Worm (Caenorhabditis elegans) whole organism, L4 larva: ENCODE data around the gene T24E12.12.

Experiments used
- F26F4.8 ChIP-seq: fragments of 200-800 bp; sonication (Bioruptor generic); conservative IDR thresholded peaks from 2 replicates; pipeline ENCODE4 v1.3.6; 2022; ENCODE audit warnings: missing genetic modification characterization, missing compliant biosample characterization
- R02D3.7 ChIP-seq: fragments of 150-350 bp; sonication (generic microtip); optimal IDR thresholded peaks from 3 replicates; lab custom pipeline; 2014; ENCODE audit warnings: missing biosample characterization, missing genetic modification characterization
- T26A8.4 ChIP-seq: fragments of 200-800 bp; sonication (Bioruptor generic); IDR thresholded peaks from 2 replicates; pipeline ENCODE4 v1.3.6; 2022; ENCODE audit warnings: missing genetic modification characterization, missing compliant biosample characterization
- Y75B8A.6 ChIP-seq: fragments of 200-800 bp; sonication (Bioruptor generic); IDR thresholded peaks from 2 replicates; pipeline ENCODE4 v1.3.6; 2022; ENCODE audit warnings: missing genetic modification reagents, missing genetic modification characterization, missing compliant biosample characterization
- ZK337.2 ChIP-seq: fragments of 200-800 bp; sonication (Bioruptor generic); IDR thresholded peaks from 2 replicates; pipeline ENCODE4 v1.3.6; 2022; ENCODE audit warnings: missing genetic modification reagents, missing genetic modification characterization, missing compliant biosample characterization
- aha-1 ChIP-seq: fragments of 150-350 bp; peaks from one replicate; lab custom pipeline; 2014; ENCODE audit warnings: missing biosample characterization, missing genetic modification characterization
- aly-2 ChIP-seq: sonication (generic microtip); optimal IDR thresholded peaks from 2 replicates; lab custom pipeline; 2018; ENCODE audit warnings: missing biosample characterization, missing genetic modification characterization
- ama-1 ChIP-seq: fragments of 150-350 bp; optimal IDR thresholded peaks from 2 replicates; lab custom pipeline; 2014; ENCODE audit warnings: inconsistent platforms, mixed read lengths
- arid-1 ChIP-seq: fragments of 200-800 bp; sonication (Bioruptor generic); conservative IDR thresholded peaks from 2 replicates; pipeline ENCODE4 v1.3.6; 2022; ENCODE audit warnings: missing genetic modification reagents, missing genetic modification characterization, missing compliant biosample characterization
- ceh-44 ChIP-seq: fragments of 200-800 bp; sonication (Bioruptor generic); IDR thresholded peaks from 2 replicates; pipeline ENCODE4 v1.3.6; 2022; ENCODE audit warnings: missing genetic modification reagents, missing genetic modification characterization, missing compliant biosample characterization
- ceh-82 ChIP-seq: sonication (generic microtip); optimal IDR thresholded peaks from 2 replicates; lab custom pipeline; 2017; ENCODE audit warnings: missing biosample characterization, missing genetic modification characterization
- cey-2 ChIP-seq: sonication (generic microtip); optimal IDR thresholded peaks from 3 replicates; lab custom pipeline; 2017; ENCODE audit warnings: missing genetic modification characterization, mild to moderate bottlenecking, missing compliant biosample characterization, antibody characterized with exemption, borderline replicate concordance; ENCODE audit not compliant: insufficient read depth
- dmd-6 ChIP-seq: fragments of 200-800 bp; sonication (Bioruptor generic); IDR thresholded peaks from 2 replicates; pipeline ENCODE4 v1.3.6; 2022; ENCODE audit warnings: missing genetic modification reagents, missing genetic modification characterization, missing compliant biosample characterization
- dmd-8 ChIP-seq: fragments of 200-800 bp; sonication (Bioruptor generic); IDR thresholded peaks from 2 replicates; pipeline ENCODE4 v1.3.6; 2022; ENCODE audit warnings: missing genetic modification characterization, missing compliant biosample characterization
- duxl-1 ChIP-seq: sonication (generic microtip); optimal IDR thresholded peaks from 2 replicates; lab custom pipeline; 2016; ENCODE audit warnings: mild to moderate bottlenecking, missing genetic modification characterization, moderate library complexity, missing compliant biosample characterization; ENCODE audit not compliant: poor library complexity
- dve-1 ChIP-seq: sonication (generic microtip); optimal IDR thresholded peaks from 2 replicates; lab custom pipeline; 2017; ENCODE audit warnings: antibody characterized with exemption, mild to moderate bottlenecking, missing genetic modification characterization, missing compliant biosample characterization; ENCODE audit not compliant: insufficient read depth
- fos-1 ChIP-seq: fragments of 150-350 bp; optimal IDR thresholded peaks from 2 replicates; lab custom pipeline; 2014; ENCODE audit warnings: missing biosample characterization, missing genetic modification characterization
- gei-8 ChIP-seq: fragments of 200-800 bp; sonication (Bioruptor generic); optimal IDR thresholded peaks from 2 replicates; lab custom pipeline; 2018; ENCODE audit warnings: mild to moderate bottlenecking, missing genetic modification characterization, missing compliant biosample characterization
- hif-1 ChIP-seq, 2 experiments: sonication (generic microtip); optimal IDR thresholded peaks; 2 replicates each; lab custom pipeline; 2016 to 2017; ENCODE audit warnings: missing compliant biosample characterization in 2 of 2, missing genetic modification characterization in 2 of 2, missing genetic modification reagents in 2 of 2, missing genotype in 2 of 2, mild to moderate bottlenecking in 1 of 2
- hmg-1.1 ChIP-seq: fragments of 200-800 bp; sonication (Bioruptor generic); IDR thresholded peaks from 2 replicates; pipeline ENCODE4 v1.3.6; 2022; ENCODE audit warnings: missing genetic modification reagents, missing genetic modification characterization, missing compliant biosample characterization
- lin-13 ChIP-seq: fragments of 150-350 bp; optimal IDR thresholded peaks from 2 replicates; lab custom pipeline; 2014; ENCODE audit warnings: missing biosample characterization, missing genetic modification reagents, missing genetic modification characterization
- lir-3 ChIP-seq: sonication (generic microtip); optimal IDR thresholded peaks from 2 replicates; lab custom pipeline; 2016; ENCODE audit warnings: mild to moderate bottlenecking, missing genetic modification characterization, missing compliant biosample characterization
- lsy-2 ChIP-seq, 2 experiments: fragments of 150-350 bp in 1 of 2; sonication (generic microtip) in 1 of 2; optimal IDR thresholded peaks; 2 replicates each; lab custom pipeline; 2014 to 2017; ENCODE audit warnings: missing biosample characterization in 2 of 2, missing genetic modification characterization in 2 of 2
- madf-9 ChIP-seq: fragments of 200-800 bp; sonication (Bioruptor generic); conservative IDR thresholded peaks from 2 replicates; pipeline ENCODE4 v1.3.6; 2022; ENCODE audit warnings: missing genetic modification reagents, missing genetic modification characterization, missing compliant biosample characterization
- mdl-1 ChIP-seq, 2 experiments: fragments of 150-350 bp in 1 of 2; sonication (generic microtip) in 1 of 2; optimal IDR thresholded peaks; 2 replicates each; lab custom pipeline; 2014 to 2017; ENCODE audit warnings: missing biosample characterization in 2 of 2, missing genetic modification characterization in 2 of 2
- mes-2 ChIP-seq: sonication (generic microtip); optimal IDR thresholded peaks from 2 replicates; lab custom pipeline; 2016; ENCODE audit warnings: missing genotype, mild to moderate bottlenecking, missing genetic modification characterization, missing compliant biosample characterization; ENCODE audit not compliant: poor library complexity, severe bottlenecking
- mxl-3 ChIP-seq: fragments of 200-800 bp; sonication (Bioruptor generic); optimal IDR thresholded peaks from 2 replicates; lab custom pipeline; 2018; ENCODE audit warnings: mild to moderate bottlenecking, missing genetic modification characterization, missing compliant biosample characterization
- nhr-11 ChIP-seq: fragments of 150-350 bp; optimal IDR thresholded peaks from 2 replicates; lab custom pipeline; 2014; ENCODE audit warnings: missing biosample characterization, missing genetic modification characterization
- nhr-28 ChIP-seq: fragments of 150-350 bp; optimal IDR thresholded peaks from 2 replicates; lab custom pipeline; 2014; ENCODE audit warnings: missing biosample characterization, missing genetic modification characterization
- nhr-6 ChIP-seq: fragments of 150-350 bp; optimal IDR thresholded peaks from 2 replicates; lab custom pipeline; 2014; ENCODE audit warnings: missing biosample characterization, missing genetic modification characterization
- nhr-77 ChIP-seq: fragments of 150-350 bp; optimal IDR thresholded peaks from 2 replicates; lab custom pipeline; 2014; ENCODE audit warnings: missing biosample characterization, missing genetic modification characterization
- pha-4 ChIP-seq, 2 experiments: fragments of 150-350 bp in 1 of 2; fragments of 200-800 bp in 1 of 2; sonication (Bioruptor generic) in 1 of 2; IDR thresholded peaks in 1 of 2; optimal IDR thresholded peaks in 1 of 2; 2 replicates each; pipeline versions ENCODE4 v1.3.6 to Lab custom; 2014 to 2022; ENCODE audit warnings: missing genetic modification characterization in 2 of 2, missing genetic modification reagents in 2 of 2, missing biosample characterization in 1 of 2, missing compliant biosample characterization in 1 of 2
- pqm-1 ChIP-seq: sonication (generic microtip); optimal IDR thresholded peaks from 2 replicates; lab custom pipeline; 2017; ENCODE audit warnings: missing biosample characterization, missing genetic modification characterization
- rbr-2 ChIP-seq: sonication (generic microtip); optimal IDR thresholded peaks from 2 replicates; lab custom pipeline; 2016; ENCODE audit warnings: missing genotype, missing genetic modification characterization, missing compliant biosample characterization
- spr-1 ChIP-seq: sonication (generic microtip); optimal IDR thresholded peaks from 2 replicates; lab custom pipeline; 2016; ENCODE audit warnings: mild to moderate bottlenecking, missing genetic modification characterization, missing compliant biosample characterization
- spr-3 ChIP-seq: fragments of 200-800 bp; sonication (Bioruptor generic); optimal IDR thresholded peaks from 2 replicates; lab custom pipeline; 2018; ENCODE audit warnings: mild to moderate bottlenecking, missing genetic modification characterization, missing compliant biosample characterization
- unc-130 ChIP-seq: sonication (generic microtip); optimal IDR thresholded peaks from 2 replicates; lab custom pipeline; 2016; ENCODE audit warnings: missing genetic modification reagents, missing genetic modification characterization, missing compliant biosample characterization
- unc-39 ChIP-seq: sonication (generic microtip); optimal IDR thresholded peaks from 2 replicates; lab custom pipeline; 2017; ENCODE audit warnings: missing biosample characterization, missing genetic modification characterization
- unc-62 ChIP-seq, 3 experiments: fragments of 150-350 bp in 1 of 3; sonication (generic microtip); optimal IDR thresholded peaks in 2 of 3; peaks in 1 of 3; 1 replicate in 1 of 3; 2 replicates in 2 of 3; lab custom pipeline; 2014 to 2017; ENCODE audit warnings: missing biosample characterization in 3 of 3, missing genetic modification characterization in 3 of 3, missing genetic modification reagents in 3 of 3, missing genotype in 1 of 3
- zag-1 ChIP-seq: fragments of 150-350 bp; optimal IDR thresholded peaks from 2 replicates; lab custom pipeline; 2014; ENCODE audit warnings: missing biosample characterization, missing genetic modification characterization
- zfp-3 ChIP-seq: fragments of 200-800 bp; sonication (Bioruptor generic); conservative IDR thresholded peaks from 2 replicates; pipeline ENCODE4 v1.3.6; 2022; ENCODE audit warnings: missing genetic modification reagents, missing genetic modification characterization, missing compliant biosample characterization
- zip-2 ChIP-seq: fragments of 150-350 bp; optimal IDR thresholded peaks from 2 replicates; lab custom pipeline; 2014; ENCODE audit warnings: missing biosample characterization, missing genetic modification characterization
- ztf-11 ChIP-seq: fragments of 150-350 bp; optimal IDR thresholded peaks from 2 replicates; lab custom pipeline; 2014; ENCODE audit warnings: missing biosample characterization, missing genetic modification characterization

T24E12.12 gene

ce11 chrII:3795323-3795722, 36.2 kb downstream of the T24E12.12 start, which contains the start of gene Y8A9A.2:
Y8A9A.2 (plus strand) TSS chrII:3795623.
- no peak for TF ChIP-seq zfp-3
- TF ChIP-seq spr-3 (GFP tag; lab: Kevin White, UChicago) = no peak
- no peak for TF ChIP-seq zip-2 (tag; lab: Kevin White, UChicago)
- TF ChIP-seq mxl-3 (GFP tag; lab: Kevin White, UChicago) = no peak
- TF ChIP-seq zag-1 (tag; lab: Kevin White, UChicago) = no peak
- no peak for TF ChIP-seq ZK337.2 (GFP tag; lab: Robert Waterston, UW)
- TF ChIP-seq lir-3 (tag; lab: Kevin White, UChicago) = no peak
- no peak for TF ChIP-seq nhr-11 (tag; lab: Kevin White, UChicago)
- no peak for TF ChIP-seq lsy-2 (tag; optimal IDR thresholded peaks at IDR 0.05; lab: Kevin White, UChicago)

DNA sequence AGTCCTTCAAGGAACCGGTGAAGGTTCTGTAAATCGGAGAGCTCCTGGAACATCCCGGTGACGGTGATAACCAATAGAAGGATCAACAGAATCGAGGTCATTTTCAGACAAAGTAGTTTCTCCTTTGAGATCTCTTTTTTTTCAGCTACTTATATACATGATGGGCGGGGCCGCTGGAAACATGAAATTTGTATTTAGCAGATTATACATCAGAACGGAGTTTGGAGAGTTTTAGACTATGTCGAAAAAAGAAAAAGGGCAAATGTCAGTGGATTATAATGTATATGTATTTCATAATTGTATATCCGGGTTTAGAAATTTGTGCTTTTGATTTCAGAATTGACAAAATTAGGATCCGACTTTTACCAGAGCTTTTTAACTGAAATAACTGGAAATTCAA, 44.1 kb downstream of the T24E12.12 start, which contains the start of gene ins-32:
Gene ins-32, minus strand, starts transcription at position 101 of the 400 bp plus-strand sequence.
- TF ChIP-seq dve-1 = no peak
- TF ChIP-seq pqm-1 (tag; lab: Kevin White, UChicago) = no peak
- TF ChIP-seq F26F4.8 (GFP tag; lab: Robert Waterston, UW) = no peak
- TF ChIP-seq gei-8 (GFP tag; lab: Kevin White, UChicago) = no peak
- no peak for TF ChIP-seq madf-9 (GFP tag; lab: Robert Waterston, UW)
- no peak for TF ChIP-seq arid-1 (GFP tag; lab: Robert Waterston, UW)
- no peak for TF ChIP-seq unc-39 (tag; lab: Kevin White, UChicago)
- no peak for TF ChIP-seq ama-1 (lab: Kevin White, UChicago)
- no peak for TF ChIP-seq spr-1 (tag; lab: Kevin White, UChicago)
- TF ChIP-seq zag-1 (tag; lab: Kevin White, UChicago) = no peak
- TF ChIP-seq Y75B8A.6 (GFP tag; lab: Robert Waterston, UW) = no peak
- TF ChIP-seq ceh-44 = no peak

DNA sequence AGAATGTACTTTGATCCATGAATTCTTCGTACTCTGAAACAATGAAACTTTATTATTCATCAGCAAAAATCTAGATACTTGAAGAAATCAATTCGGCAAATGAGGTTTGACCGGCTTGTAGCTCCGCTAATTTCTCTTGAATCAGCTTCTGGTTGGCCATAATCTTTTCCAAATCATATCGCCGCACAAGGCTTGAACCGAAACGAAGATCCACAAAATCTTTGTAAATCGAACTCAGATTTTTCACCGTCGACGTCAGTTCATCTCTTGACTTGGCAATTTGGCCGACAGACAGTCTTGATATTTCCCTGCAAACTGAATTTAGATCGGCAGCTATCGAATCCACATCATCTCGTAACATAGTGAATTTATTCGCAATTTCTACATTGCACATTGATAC, 46.4 kb downstream of the T24E12.12 start:
- TF ChIP-seq unc-62 (GFP tag; optimal IDR thresholded peaks at IDR 0.05 in 1 of 2; lab: Kevin White, UChicago) = peak in 1 of 2 experiments; percentile 96
- no peak for TF ChIP-seq unc-62 (tag; optimal IDR thresholded peaks at IDR 0.05; lab: Kevin White, UChicago)
- TF ChIP-seq ceh-44 = no peak

ce11 chrII:3806964-3807363, 47.9 kb downstream of the T24E12.12 start, which contains the start of gene F54D10.4:
F54D10.4 (minus strand) TSS chrII:3807064.
- TF ChIP-seq aly-2 = no peak
- TF ChIP-seq aha-1 (tag; lab: Kevin White, UChicago) = peak; percentile 82
- no peak for TF ChIP-seq nhr-11 (tag; lab: Kevin White, UChicago)
- TF ChIP-seq, all 104 proteins: peak for 1

ce11 chrII:3808104-3808503, 49.0 kb downstream of the T24E12.12 start, which contains the start of gene F54D10.5:
F54D10.5 (minus strand) TSS chrII:3808177.
- peak; percentile 7 for TF ChIP-seq fos-1 (tag; lab: Kevin White, UChicago)
- peak; percentile 95 for TF ChIP-seq R02D3.7 (tag; lab: Kevin White, UChicago)
- TF ChIP-seq hif-1 (tag; optimal IDR thresholded peaks at IDR 0.05; lab: Kevin White, UChicago) = peak in 1 of 2 experiments; percentile 18
- TF ChIP-seq nhr-6 (tag; lab: Kevin White, UChicago) = peak; percentile 46
- no peak for TF ChIP-seq ztf-11 (tag; lab: Kevin White, UChicago)
- TF ChIP-seq mdl-1 (tag; optimal IDR thresholded peaks at IDR 0.05; lab: Kevin White, UChicago) = peak in 1 of 2 experiments; percentile 12
- no peak for TF ChIP-seq cey-2 (tag; lab: Kevin White, UChicago)
- TF ChIP-seq nhr-28 = peak; percentile 28
- peak; percentile 93 for TF ChIP-seq aha-1 (tag; lab: Kevin White, UChicago)
- TF ChIP-seq ceh-82 (tag; lab: Kevin White, UChicago) = no peak
- no peak for TF ChIP-seq dmd-6 (GFP tag; lab: Robert Waterston, UW)
- peak; percentile 63 for TF ChIP-seq T26A8.4 (GFP tag; lab: Robert Waterston, UW)
- no peak for TF ChIP-seq dmd-8 (GFP tag; lab: Robert Waterston, UW)
- peak; percentile 84 for TF ChIP-seq duxl-1 (tag; lab: Kevin White, UChicago)
- TF ChIP-seq hmg-1.1 (GFP tag; lab: Robert Waterston, UW) = peak; percentile 51; the same call in 1 of the 2 replicates
- peak; percentile 48 for TF ChIP-seq unc-130 (GFP tag; lab: Kevin White, UChicago)
- peak; percentile 63 for TF ChIP-seq rbr-2 (tag; lab: Kevin White, UChicago)
- TF ChIP-seq nhr-77 (tag; lab: Kevin White, UChicago) = peak; percentile 12
- peak; percentile 35; the same call in 1 of the 2 replicates for TF ChIP-seq pha-4 (GFP tag; IDR thresholded peaks at IDR 0.05; lab: Robert Waterston, UW)
- TF ChIP-seq pha-4 (tag; optimal IDR thresholded peaks at IDR 0.05; lab: Kevin White, UChicago) = no peak
- TF ChIP-seq mes-2 = peak; percentile 91
- peak; percentile 31 for TF ChIP-seq lin-13 (GFP tag; lab: Kevin White, UChicago)
